Worm (Caenorhabditis elegans) whole organism, late embryonic: ENCODE data around the gene M199.7.

Experiments
- F13H6.1 ChIP-seq: sonication (generic microtip); optimal IDR thresholded peaks from 2 replicates; lab custom pipeline; 2016; ENCODE audit warnings: missing genetic modification characterization, missing compliant biosample characterization
- K02D7.2 ChIP-seq: sonication (generic microtip); optimal IDR thresholded peaks from 2 replicates; lab custom pipeline; 2017; ENCODE audit warnings: mild to moderate bottlenecking, missing genetic modification characterization, missing compliant biosample characterization
- Y22D7AL.16 ChIP-seq: sonication (generic microtip); optimal IDR thresholded peaks from 2 replicates; lab custom pipeline; 2016; ENCODE audit warnings: missing genetic modification characterization, missing compliant biosample characterization
- ama-1 ChIP-seq: fragments of 150-350 bp; optimal IDR thresholded peaks from 2 replicates; lab custom pipeline; 2014
- ceh-31 ChIP-seq: sonication (generic microtip); optimal IDR thresholded peaks from 2 replicates; lab custom pipeline; 2016; ENCODE audit warnings: missing genetic modification characterization, missing compliant biosample characterization
- elt-2 ChIP-seq: sonication (generic microtip); optimal IDR thresholded peaks from 2 replicates; lab custom pipeline; 2016; ENCODE audit warnings: missing genetic modification reagents, missing genetic modification characterization, missing compliant biosample characterization
- fkh-10 ChIP-seq: fragments of 150-350 bp; optimal IDR thresholded peaks from 2 replicates; lab custom pipeline; 2014; ENCODE audit warnings: missing biosample characterization, missing genetic modification reagents, missing genetic modification characterization
- fkh-6 ChIP-seq: sonication (generic microtip); optimal IDR thresholded peaks from 2 replicates; lab custom pipeline; 2016; ENCODE audit warnings: missing genetic modification characterization, missing compliant biosample characterization
- gmeb-2 ChIP-seq: sonication (generic microtip); optimal IDR thresholded peaks from 2 replicates; lab custom pipeline; 2016; ENCODE audit warnings: missing genetic modification characterization, inconsistent platforms, missing compliant biosample characterization
- lim-6 ChIP-seq: sonication (generic microtip); optimal IDR thresholded peaks from 2 replicates; lab custom pipeline; 2016; ENCODE audit warnings: missing genetic modification characterization, missing compliant biosample characterization
- nfya-1 ChIP-seq: sonication (generic microtip); optimal IDR thresholded peaks from 2 replicates; lab custom pipeline; 2017; ENCODE audit warnings: missing genetic modification characterization, mild to moderate bottlenecking, missing compliant biosample characterization, antibody characterized with exemption, moderate library complexity
- nhr-232 ChIP-seq: sonication (generic microtip); optimal IDR thresholded peaks from 2 replicates; lab custom pipeline; 2016; ENCODE audit warnings: missing genetic modification characterization, missing compliant biosample characterization
- sox-4 ChIP-seq: sonication (generic microtip); optimal IDR thresholded peaks from 2 replicates; lab custom pipeline; 2017; ENCODE audit warnings: mild to moderate bottlenecking, missing genetic modification characterization, inconsistent platforms, missing compliant biosample characterization

DNA sequence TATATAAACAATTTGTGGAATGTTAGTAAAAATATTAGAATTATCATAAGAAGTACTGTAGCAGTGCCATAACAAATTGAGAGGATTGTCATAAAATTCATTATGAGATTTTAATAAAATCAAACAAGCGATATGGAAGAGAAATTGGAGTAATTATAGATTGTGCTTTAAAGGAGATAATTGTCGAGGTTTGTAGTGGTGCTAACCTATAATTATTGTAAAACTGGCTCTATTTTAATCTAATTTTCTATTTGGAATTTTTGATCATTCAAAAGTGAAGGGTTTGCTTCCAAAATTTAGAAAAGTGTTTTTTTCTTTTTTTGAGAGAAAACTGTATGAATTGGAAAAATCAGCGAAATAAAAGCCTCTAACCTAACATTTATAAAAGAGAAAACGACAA, 17.9 kb downstream of the M199.7 start, which contains the start of gene srg-51:
- no peak for TF ChIP-seq nhr-232 (tag; lab: Kevin White, UChicago)
- TF ChIP-seq ceh-31 (tag; lab: Kevin White, UChicago), result no peak
- no peak for TF ChIP-seq lim-6 (tag; lab: Kevin White, UChicago)
- no peak for TF ChIP-seq sox-4 (tag; lab: Kevin White, UChicago)
- no peak for TF ChIP-seq Y22D7AL.16
- no peak for TF ChIP-seq K02D7.2
- no peak for TF ChIP-seq nfya-1 (tag; lab: Kevin White, UChicago)
- no peak for TF ChIP-seq gmeb-2 (tag; lab: Kevin White, UChicago)
- no peak for TF ChIP-seq fkh-10 (GFP tag; lab: Kevin White, UChicago)
- no peak for TF ChIP-seq ama-1 (lab: Kevin White, UChicago)
- no peak for TF ChIP-seq fkh-6 (tag; lab: Kevin White, UChicago)
- TF ChIP-seq F13H6.1 (tag; lab: Kevin White, UChicago), result no peak
- TF ChIP-seq elt-2 (tag; lab: Kevin White, UChicago), result no peak
